Worm (Caenorhabditis elegans) whole organism, L2 larva: ENCODE results near the gene C09G9.8.

Experiments used
- R02D3.7 ChIP-seq: fragments of 150-350 bp; optimal IDR thresholded peaks from 2 replicates; lab custom pipeline; 2014; ENCODE audit warnings: missing biosample characterization, missing genetic modification characterization
- ZK546.5 ChIP-seq: sonication (generic microtip); optimal IDR thresholded peaks from 2 replicates; lab custom pipeline; 2017; ENCODE audit warnings: missing biosample characterization, missing genetic modification characterization
- ama-1 ChIP-seq: fragments of 150-350 bp; optimal IDR thresholded peaks from 2 replicates; lab custom pipeline; 2018; ENCODE audit warnings: inconsistent platforms
- elt-3 ChIP-seq: sonication (generic microtip); optimal IDR thresholded peaks from 2 replicates; lab custom pipeline; 2017; ENCODE audit warnings: missing biosample characterization, missing genetic modification characterization
- gmeb-1 ChIP-seq: fragments of 150-350 bp; optimal IDR thresholded peaks from 2 replicates; lab custom pipeline; 2014; ENCODE audit warnings: missing biosample characterization, missing genetic modification characterization
- lin-39 ChIP-seq: fragments of 150-350 bp; optimal IDR thresholded peaks from 2 replicates; lab custom pipeline; 2014; ENCODE audit warnings: missing biosample characterization, missing genetic modification reagents, missing genetic modification characterization
- lsy-2 ChIP-seq, 2 experiments: fragments of 150-350 bp in 1 of 2; sonication (generic microtip) in 1 of 2; optimal IDR thresholded peaks; 2 replicates each; lab custom pipeline; 2014 to 2017; ENCODE audit warnings: missing biosample characterization in 2 of 2, missing genetic modification characterization in 2 of 2
- nhr-12 ChIP-seq: fragments of 150-350 bp; optimal IDR thresholded peaks from 2 replicates; lab custom pipeline; 2014; ENCODE audit warnings: missing biosample characterization, missing genetic modification characterization
- skn-1 ChIP-seq: sonication (generic microtip); optimal IDR thresholded peaks from 2 replicates; lab custom pipeline; 2017; ENCODE audit warnings: missing biosample characterization, missing genetic modification characterization
- snpc-4 ChIP-seq: fragments of 150-350 bp; optimal IDR thresholded peaks from 2 replicates; lab custom pipeline; 2014; ENCODE audit warnings: missing biosample characterization, missing genetic modification characterization
- unc-62 ChIP-seq: fragments of 150-350 bp; optimal IDR thresholded peaks from 2 replicates; lab custom pipeline; 2014; ENCODE audit warnings: missing biosample characterization, missing genetic modification reagents, missing genetic modification characterization
- ztf-11 ChIP-seq: sonication (generic microtip); optimal IDR thresholded peaks from 2 replicates; lab custom pipeline; 2017; ENCODE audit warnings: missing biosample characterization, missing genetic modification characterization

ce11 chrIV:8893746-8894145, 12.5 kb downstream of the C09G9.8 start, which contains the start of gene rad-54.L2:
- TF ChIP-seq ama-1 = no peak
- peak; percentile 46 for TF ChIP-seq gmeb-1 (tag; lab: Kevin White, UChicago)
- TF ChIP-seq unc-62 (GFP tag; lab: Kevin White, UChicago) = no peak
- no peak for TF ChIP-seq skn-1
- TF ChIP-seq R02D3.7 (tag; lab: Kevin White, UChicago) = no peak
- peak; percentile 52 for TF ChIP-seq snpc-4
- TF ChIP-seq lin-39 (tag; lab: Kevin White, UChicago) = no peak
- no peak for TF ChIP-seq ztf-11 (tag; lab: Kevin White, UChicago)
- no peak for TF ChIP-seq ZK546.5 (tag; lab: Kevin White, UChicago)
- TF ChIP-seq lsy-2 (tag; optimal IDR thresholded peaks at IDR 0.05; lab: Kevin White, UChicago) = peak; percentile 30 to 72
- no peak for TF ChIP-seq elt-3
- TF ChIP-seq nhr-12 (tag; lab: Kevin White, UChicago) = no peak
